Worm (Caenorhabditis elegans) whole organism, young adult: ENCODE results near the gene F29B9.5.

Experiments used
- F23B12.7 ChIP-seq: sonication (generic microtip); optimal IDR thresholded peaks from 2 replicates; lab custom pipeline; 2017; ENCODE audit warnings: missing genetic modification characterization, mild to moderate bottlenecking, missing compliant biosample characterization, antibody characterized with exemption, moderate library complexity; ENCODE audit not compliant: insufficient read depth
- F37B4.10 ChIP-seq: fragments of 200-800 bp; sonication (Bioruptor generic); IDR thresholded peaks from 2 replicates; pipeline ENCODE4 v1.3.6; 2022; ENCODE audit warnings: missing genetic modification characterization, missing compliant biosample characterization
- F57C9.4 ChIP-seq: sonication (generic microtip); optimal IDR thresholded peaks from 2 replicates; lab custom pipeline; 2017; ENCODE audit warnings: mild to moderate bottlenecking, missing genetic modification characterization, missing compliant biosample characterization
- Y95B8A.8 ChIP-seq: fragments of 200-800 bp; sonication (Bioruptor generic); IDR thresholded peaks from 2 replicates; pipeline ENCODE4 v1.3.6; 2022; ENCODE audit warnings: missing genetic modification reagents, missing genetic modification characterization, missing compliant biosample characterization
- attf-6 ChIP-seq: fragments of 200-800 bp; sonication (Bioruptor generic); IDR thresholded peaks from 2 replicates; pipeline ENCODE4 v1.3.6; 2022; ENCODE audit warnings: missing genetic modification reagents, missing genetic modification characterization, missing compliant biosample characterization
- cebp-1 ChIP-seq, 2 experiments: fragments of 200-800 bp in 1 of 2; sonication (Bioruptor generic) in 1 of 2; sonication (generic microtip) in 1 of 2; IDR thresholded peaks in 1 of 2; optimal IDR thresholded peaks in 1 of 2; 2 replicates each; pipeline versions ENCODE4 v1.3.6 to Lab custom; 2017 to 2022; ENCODE audit warnings: missing compliant biosample characterization in 2 of 2, missing genetic modification characterization in 2 of 2, mild to moderate bottlenecking in 1 of 2, missing genetic modification reagents in 1 of 2, moderate library complexity in 1 of 2
- dpff-1 ChIP-seq: sonication (generic microtip); optimal IDR thresholded peaks from 2 replicates; lab custom pipeline; 2017; ENCODE audit warnings: mild to moderate bottlenecking, missing genetic modification characterization, missing compliant biosample characterization
- egl-44 ChIP-seq: fragments of 200-800 bp; sonication (Bioruptor generic); IDR thresholded peaks from 2 replicates; pipeline ENCODE4 v1.3.6; 2022; ENCODE audit warnings: missing genetic modification reagents, missing genetic modification characterization, missing compliant biosample characterization
- ekl-4 ChIP-seq: fragments of 200-800 bp; sonication (Bioruptor generic); IDR thresholded peaks from 2 replicates; pipeline ENCODE4 v1.3.6; 2022; ENCODE audit warnings: missing genetic modification reagents, missing genetic modification characterization, missing compliant biosample characterization
- mel-28 ChIP-seq: sonication (generic microtip); optimal IDR thresholded peaks from 2 replicates; lab custom pipeline; 2016; ENCODE audit warnings: borderline replicate concordance, mild to moderate bottlenecking, missing genetic modification characterization, missing compliant biosample characterization
- mxl-1 ChIP-seq: sonication (generic microtip); optimal IDR thresholded peaks from 2 replicates; lab custom pipeline; 2016; ENCODE audit warnings: missing genetic modification characterization, missing compliant biosample characterization
- nfya-2 ChIP-seq: fragments of 200-800 bp; sonication (Bioruptor generic); IDR thresholded peaks from 2 replicates; pipeline ENCODE4 v1.3.6; 2022; ENCODE audit warnings: missing genetic modification reagents, missing genetic modification characterization, missing compliant biosample characterization
- nhr-120 ChIP-seq: fragments of 200-800 bp; sonication (Bioruptor generic); IDR thresholded peaks from 2 replicates; pipeline ENCODE4 v1.3.6; 2022; ENCODE audit warnings: missing genetic modification characterization, missing compliant biosample characterization
- snpc-1.1 ChIP-seq: sonication (generic microtip); optimal IDR thresholded peaks from 2 replicates; lab custom pipeline; 2017; ENCODE audit warnings: missing genetic modification characterization, mild to moderate bottlenecking, missing compliant biosample characterization, antibody characterized with exemption, moderate library complexity, missing genotype, missing genetic modification reagents; ENCODE audit not compliant: insufficient read depth
- somi-1 ChIP-seq: fragments of 200-800 bp; sonication (Bioruptor generic); optimal IDR thresholded peaks from 2 replicates; lab custom pipeline; 2018; ENCODE audit warnings: mild to moderate bottlenecking, missing genetic modification characterization, missing compliant biosample characterization
- xnd-1 ChIP-seq: sonication (generic microtip); optimal IDR thresholded peaks from 2 replicates; lab custom pipeline; 2016; ENCODE audit warnings: missing genotype, missing genetic modification reagents, missing genetic modification characterization, missing compliant biosample characterization
- zfh-2 ChIP-seq: fragments of 200-800 bp; sonication (Bioruptor generic); conservative IDR thresholded peaks from 2 replicates; pipeline ENCODE4 v1.3.6; 2022; ENCODE audit warnings: missing genetic modification reagents, missing genetic modification characterization, missing compliant biosample characterization

The F29B9.5 gene

DNA sequence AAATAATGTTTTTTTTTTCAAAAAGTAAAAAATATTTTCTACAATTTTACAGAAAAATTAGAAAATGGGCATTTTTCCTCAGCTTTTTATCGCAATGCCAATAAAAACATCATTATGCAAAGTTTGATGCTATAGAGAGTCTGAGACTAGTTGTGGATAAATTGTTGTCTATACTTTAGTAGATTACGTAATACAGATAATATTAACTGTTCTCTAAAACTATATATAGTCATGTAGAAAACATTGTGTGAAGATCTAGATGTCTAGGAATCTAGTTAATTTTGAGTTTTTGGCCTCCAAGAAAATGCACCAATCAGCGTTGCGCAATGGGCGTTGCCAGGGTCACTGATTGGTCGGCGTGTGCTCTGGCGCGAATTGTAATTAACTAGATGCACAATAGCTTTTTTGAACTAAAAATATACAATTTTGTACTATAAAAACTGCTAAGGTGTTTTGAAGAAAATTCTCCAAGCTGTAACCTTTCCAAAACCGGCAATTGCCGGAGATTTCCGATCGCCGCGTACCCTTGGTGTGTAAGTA is 34.1 kb downstream of the F29B9.5 start:
- no peak for TF ChIP-seq nfya-2 (GFP tag; lab: Robert Waterston, UW)
- no peak for TF ChIP-seq F23B12.7 (tag; lab: Kevin White, UChicago)
- no peak for TF ChIP-seq mxl-1
- TF ChIP-seq xnd-1, result no peak
- TF ChIP-seq, all 124 proteins: peak for 0

DNA sequence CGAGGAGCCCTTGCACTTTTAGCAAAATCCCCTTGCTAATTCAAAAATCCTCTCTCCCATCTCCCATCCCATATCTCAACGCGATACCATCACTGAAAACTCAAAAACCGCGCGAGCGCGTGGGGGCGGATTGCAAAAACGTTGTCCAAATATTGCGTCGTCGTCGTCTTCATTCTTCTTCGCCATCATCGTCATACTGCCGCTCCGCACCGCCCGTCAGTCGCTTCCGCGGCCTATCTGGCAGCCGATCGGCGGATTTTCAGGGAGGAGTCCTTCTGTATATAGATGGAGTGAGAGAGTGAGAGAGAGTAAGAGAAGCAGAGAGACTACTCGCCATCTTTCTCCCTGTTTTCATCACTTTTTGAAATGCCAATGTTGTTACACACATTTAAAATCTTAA is 34.7 kb downstream of the F29B9.5 start:
- TF ChIP-seq F37B4.10 (no peak), cebp-1 (GFP tag; IDR thresholded peaks at IDR 0.05; lab: Robert Waterston, UW) (no peak), cebp-1 (tag; optimal IDR thresholded peaks at IDR 0.05; lab: Kevin White, UChicago) (no peak), ekl-4 (no peak), mel-28 (tag; lab: Kevin White, UChicago) (no peak), Y95B8A.8 (GFP tag; lab: Robert Waterston, UW) (no peak), snpc-1.1 (tag; lab: Kevin White, UChicago) (no peak), zfh-2 (GFP tag; lab: Robert Waterston, UW) (peak; percentile 66), somi-1 (no peak)

DNA sequence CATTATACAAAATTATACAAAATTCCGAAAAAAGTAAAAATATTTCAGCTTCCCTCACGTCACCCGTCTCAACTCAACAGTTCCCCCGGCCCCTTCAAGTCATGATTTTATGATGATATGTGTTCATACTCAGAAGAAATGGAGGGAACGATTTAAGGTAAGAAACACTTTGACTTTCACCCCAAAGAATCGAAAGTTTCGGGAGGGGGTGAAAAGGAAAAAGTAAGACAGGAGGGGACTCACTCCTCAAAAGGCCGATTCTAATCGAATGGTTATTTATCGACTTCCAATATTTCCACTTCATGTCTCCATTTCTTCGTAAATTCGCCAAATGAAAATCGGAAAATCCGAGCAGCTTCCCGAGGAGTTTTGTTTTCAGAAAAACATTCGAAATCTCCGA is 36.0 kb downstream of the F29B9.5 start, which contains the start of gene bus-4:
TSS of gene bus-4 (plus strand) at position 49 of the 400 bp plus-strand sequence.
- TF ChIP-seq dpff-1 (tag; lab: Kevin White, UChicago) (no peak), nhr-120 (no peak), attf-6 (GFP tag; lab: Robert Waterston, UW) (no peak)

DNA sequence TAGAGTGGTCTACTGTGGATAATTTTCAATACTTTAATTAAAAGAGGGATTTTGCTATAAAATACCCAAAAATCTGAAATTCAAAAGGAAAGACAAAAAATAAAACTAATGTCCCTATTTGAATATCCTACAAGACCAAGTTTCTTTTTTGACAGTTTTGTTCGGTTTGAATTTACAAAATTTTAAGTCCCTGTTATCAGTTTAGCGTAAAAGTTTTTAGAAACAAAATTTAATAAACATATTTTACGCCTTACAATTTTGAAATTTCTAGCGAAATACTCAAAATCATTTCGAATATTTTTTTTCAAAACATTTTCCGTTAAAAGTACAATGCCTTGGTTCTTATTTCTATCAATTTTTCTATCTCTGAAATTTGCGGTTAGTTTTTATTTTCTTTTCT is 40.2 kb downstream of the F29B9.5 start, which contains the start of gene spe-51:
TSS of gene spe-51 (plus strand) at position 301 of the 400 bp plus-strand sequence.
- TF ChIP-seq egl-44 (GFP tag; lab: Robert Waterston, UW) (no peak), F57C9.4 (tag; lab: Kevin White, UChicago) (no peak)
